Fruit fly (Drosophila melanogaster) whole organism, embryonic: ENCODE measurements around the gene CHES-1-like.

Source experiments
- Atf-2 ChIP-seq: fragments of 200-800 bp; sonication (Bioruptor generic); optimal IDR thresholded peaks from 2 replicates; lab custom pipeline; 2016; ENCODE audit warnings: missing biosample characterization, missing genetic modification characterization
- B-H2 ChIP-seq: fragments of 200-800 bp; sonication (Bioruptor generic); optimal IDR thresholded peaks from 2 replicates; lab custom pipeline; 2018; ENCODE audit warnings: missing biosample characterization, mild to moderate bottlenecking, missing genetic modification characterization
- CG10654 ChIP-seq: fragments of 200-800 bp; sonication (Bioruptor generic); optimal IDR thresholded peaks from 2 replicates; lab custom pipeline; 2016; ENCODE audit warnings: missing biosample characterization, missing genetic modification characterization
- CG13894 ChIP-seq: fragments of 200-800 bp; sonication (Bioruptor generic); optimal IDR thresholded peaks from 3 replicates; lab custom pipeline; 2018; ENCODE audit warnings: missing biosample characterization, mild to moderate bottlenecking, missing genetic modification characterization, moderate library complexity
- CG1647 ChIP-seq: fragments of 200-800 bp; sonication (Bioruptor generic); optimal IDR thresholded peaks from 3 replicates; lab custom pipeline; 2016; ENCODE audit warnings: missing biosample characterization, missing genetic modification characterization
- CG17186 ChIP-seq: fragments of 200-800 bp; sonication (Bioruptor generic); optimal IDR thresholded peaks from 3 replicates; lab custom pipeline; 2017; ENCODE audit warnings: missing biosample characterization, missing genetic modification reagents, missing genetic modification characterization
- CG17359 ChIP-seq: fragments of 200-800 bp; sonication (Bioruptor generic); optimal IDR thresholded peaks from 3 replicates; lab custom pipeline; 2018; ENCODE audit warnings: missing biosample characterization, mild to moderate bottlenecking, missing genetic modification characterization, moderate library complexity
- CG17912 ChIP-seq: fragments of 200-800 bp; sonication (Bioruptor generic); optimal IDR thresholded peaks from 2 replicates; lab custom pipeline; 2018; ENCODE audit warnings: missing biosample characterization, mild to moderate bottlenecking, missing genetic modification characterization
- CG18599 ChIP-seq: fragments of 200-800 bp; sonication (Bioruptor generic); optimal IDR thresholded peaks from 3 replicates; lab custom pipeline; 2017; ENCODE audit warnings: missing biosample characterization, missing genetic modification characterization, mild to moderate bottlenecking, moderate library complexity, missing genetic modification reagents
- CG2199 ChIP-seq: fragments of 200-800 bp; sonication (Bioruptor generic); IDR thresholded peaks from 3 replicates; pipeline ENCODE4 v1.3.6; 2022; ENCODE audit warnings: missing biosample characterization, missing genetic modification characterization
- CG3163 ChIP-seq: fragments of 200-800 bp; sonication (Bioruptor generic); optimal IDR thresholded peaks from 3 replicates; lab custom pipeline; 2016; ENCODE audit warnings: missing biosample characterization, missing genetic modification characterization
- CG34224 ChIP-seq: fragments of 200-800 bp; sonication (Bioruptor generic); IDR thresholded peaks from 3 replicates; pipeline ENCODE4 v1.3.6; 2022; ENCODE audit warnings: missing biosample characterization, missing genetic modification characterization; ENCODE audit not compliant: partially characterized antibody
- CG34422 ChIP-seq: fragments of 200-800 bp; sonication (Bioruptor generic); IDR thresholded peaks from 3 replicates; pipeline ENCODE4 v1.3.6; 2022; ENCODE audit warnings: missing biosample characterization, missing genetic modification characterization
- CG4360 ChIP-seq: fragments of 200-800 bp; sonication (Bioruptor generic); IDR thresholded peaks from 2 replicates; pipeline ENCODE4 v1.3.6; 2022; ENCODE audit warnings: missing biosample characterization, missing genetic modification characterization
- CG7963 ChIP-seq: fragments of 200-800 bp; sonication (Bioruptor generic); IDR thresholded peaks from 3 replicates; pipeline ENCODE4 v1.3.6; 2022; ENCODE audit warnings: missing biosample characterization, missing genetic modification characterization; ENCODE audit not compliant: partially characterized antibody
- CG7987 ChIP-seq: fragments of 200-800 bp; sonication (Bioruptor generic); optimal IDR thresholded peaks from 2 replicates; lab custom pipeline; 2018; ENCODE audit warnings: missing biosample characterization, mild to moderate bottlenecking, missing genetic modification characterization, moderate library complexity
- CG8290 ChIP-seq, 3 experiments: fragments of 200-800 bp; sonication (Bioruptor generic); optimal IDR thresholded peaks; 2 replicates each; lab custom pipeline; 2016 to 2019; ENCODE audit warnings: missing biosample characterization in 3 of 3, missing genetic modification characterization in 3 of 3, mild to moderate bottlenecking in 2 of 3, moderate library complexity in 1 of 3
- CG9215 ChIP-seq: fragments of 200-800 bp; sonication (Bioruptor generic); IDR thresholded peaks from 2 replicates; pipeline ENCODE4 v1.3.6; 2022; ENCODE audit warnings: missing biosample characterization, missing genetic modification characterization
- CG9727 ChIP-seq: fragments of 200-800 bp; sonication (Bioruptor generic); optimal IDR thresholded peaks from 3 replicates; lab custom pipeline; 2017; ENCODE audit warnings: missing biosample characterization, mild to moderate bottlenecking, missing genetic modification characterization
- CG9817 ChIP-seq: fragments of 200-800 bp; sonication (Bioruptor generic); optimal IDR thresholded peaks from 2 replicates; lab custom pipeline; 2018; ENCODE audit warnings: missing biosample characterization, mild to moderate bottlenecking, missing genetic modification characterization, moderate library complexity
- CG9876 ChIP-seq: fragments of 200-800 bp; sonication (Bioruptor generic); optimal IDR thresholded peaks from 2 replicates; lab custom pipeline; 2016; ENCODE audit warnings: missing biosample characterization, missing genetic modification characterization
- Camta ChIP-seq: fragments of 200-800 bp; sonication (Bioruptor generic); optimal IDR thresholded peaks from 2 replicates; lab custom pipeline; 2016; ENCODE audit warnings: missing biosample characterization, missing genetic modification characterization
- CrebB ChIP-seq: fragments of 200-800 bp; sonication (Bioruptor generic); optimal IDR thresholded peaks from 3 replicates; lab custom pipeline; 2018; ENCODE audit warnings: missing biosample characterization, mild to moderate bottlenecking, missing genetic modification characterization
- Hmx ChIP-seq: fragments of 200-800 bp; sonication (Bioruptor generic); optimal IDR thresholded peaks from 2 replicates; lab custom pipeline; 2016; ENCODE audit warnings: missing biosample characterization, missing genetic modification characterization
- Hr51 ChIP-seq, 2 experiments: fragments of 200-800 bp; sonication (Bioruptor generic); optimal IDR thresholded peaks; 2 replicates in 1 of 2; 3 replicates in 1 of 2; lab custom pipeline; 2016 to 2018; ENCODE audit warnings: missing biosample characterization in 2 of 2, missing genetic modification characterization in 2 of 2, mild to moderate bottlenecking in 1 of 2, moderate library complexity in 1 of 2
- Meics ChIP-seq: fragments of 200-800 bp; sonication (Bioruptor generic); optimal IDR thresholded peaks from 2 replicates; lab custom pipeline; 2017; ENCODE audit warnings: missing biosample characterization, mild to moderate bottlenecking, missing genetic modification characterization
- Mrtf ChIP-seq: fragments of 200-800 bp; sonication (Bioruptor generic); IDR thresholded peaks from 3 replicates; pipeline ENCODE4 v1.3.6; 2022; ENCODE audit warnings: missing biosample characterization, missing genetic modification characterization
- NC2α ChIP-seq: fragments of 200-800 bp; sonication (Bioruptor generic); optimal IDR thresholded peaks from 2 replicates; lab custom pipeline; 2016; ENCODE audit warnings: missing biosample characterization, missing genetic modification characterization
- Nf-YC ChIP-seq: fragments of 200-800 bp; optimal IDR thresholded peaks from 3 replicates; lab custom pipeline; 2019; ENCODE audit warnings: missing biosample characterization, mild to moderate bottlenecking, missing genetic modification characterization, moderate library complexity
- Sox102F ChIP-seq: fragments of 200-800 bp; sonication (Bioruptor generic); optimal IDR thresholded peaks from 2 replicates; lab custom pipeline; 2018; ENCODE audit warnings: missing biosample characterization, mild to moderate bottlenecking, missing genetic modification characterization, moderate library complexity
- TFAM ChIP-seq: fragments of 200-800 bp; sonication (Bioruptor generic); optimal IDR thresholded peaks from 2 replicates; lab custom pipeline; 2017; ENCODE audit warnings: missing biosample characterization, missing genetic modification characterization, inconsistent platforms
- ato ChIP-seq: fragments of 200-800 bp; sonication (Bioruptor generic); IDR thresholded peaks from 2 replicates; pipeline ENCODE4 v1.3.6; 2022; ENCODE audit warnings: missing biosample characterization, missing genetic modification characterization; ENCODE audit not compliant: partially characterized antibody
- bowl ChIP-seq: fragments of 200-800 bp; sonication (Bioruptor generic); IDR thresholded peaks from 2 replicates; pipeline ENCODE4 v1.3.6; 2022; ENCODE audit warnings: missing biosample characterization, missing genetic modification characterization
- bsh ChIP-seq, 2 experiments: fragments of 200-800 bp; sonication (Bioruptor generic); optimal IDR thresholded peaks; 2 replicates each; lab custom pipeline; 2017 to 2018; ENCODE audit warnings: mild to moderate bottlenecking in 2 of 2, missing biosample characterization in 2 of 2, missing genetic modification characterization in 2 of 2, moderate library complexity in 1 of 2
- cg ChIP-seq: fragments of 200-800 bp; sonication (Bioruptor generic); optimal IDR thresholded peaks from 3 replicates; lab custom pipeline; 2019; ENCODE audit warnings: missing biosample characterization, mild to moderate bottlenecking, missing genetic modification characterization, moderate library complexity
- dysf ChIP-seq: fragments of 200-800 bp; sonication (Bioruptor generic); IDR thresholded peaks from 3 replicates; pipeline ENCODE4 v1.3.6; 2022; ENCODE audit warnings: missing biosample characterization, missing genetic modification characterization
- ftz-f1 ChIP-seq: fragments of 200-800 bp; sonication (Bioruptor generic); optimal IDR thresholded peaks from 2 replicates; lab custom pipeline; 2016; ENCODE audit warnings: missing biosample characterization, missing genetic modification characterization
- inv ChIP-seq: fragments of 200-800 bp; sonication (Bioruptor generic); IDR thresholded peaks from 2 replicates; pipeline ENCODE4 v1.3.6; 2022; ENCODE audit warnings: missing biosample characterization, missing genetic modification characterization; ENCODE audit not compliant: partially characterized antibody
- jigr1 ChIP-seq: fragments of 200-800 bp; sonication (Bioruptor generic); IDR thresholded peaks from 3 replicates; pipeline ENCODE4 v1.3.6; 2022; ENCODE audit warnings: missing biosample characterization, missing genetic modification characterization
- knrl ChIP-seq: fragments of 200-800 bp; sonication (Bioruptor generic); IDR thresholded peaks from 3 replicates; pipeline ENCODE4 v1.3.6; 2022; ENCODE audit warnings: missing biosample characterization, missing genetic modification characterization; ENCODE audit not compliant: partially characterized antibody
- luna ChIP-seq: fragments of 200-800 bp; sonication (Bioruptor generic); optimal IDR thresholded peaks from 2 replicates; lab custom pipeline; 2016; ENCODE audit warnings: missing biosample characterization, missing genetic modification characterization
- nau ChIP-seq: fragments of 200-800 bp; sonication (Bioruptor generic); optimal IDR thresholded peaks from 3 replicates; lab custom pipeline; 2017; ENCODE audit warnings: missing biosample characterization, mild to moderate bottlenecking, missing genetic modification characterization, missing genetic modification reagents
- pho ChIP-seq: fragments of 200-800 bp; sonication (Bioruptor generic); optimal IDR thresholded peaks from 2 replicates; lab custom pipeline; 2016; ENCODE audit warnings: missing biosample characterization, missing genetic modification characterization
- phol ChIP-seq: fragments of 200-800 bp; sonication (Bioruptor generic); optimal IDR thresholded peaks from 3 replicates; lab custom pipeline; 2018; ENCODE audit warnings: missing biosample characterization, mild to moderate bottlenecking, missing genetic modification characterization, moderate library complexity
- salm ChIP-seq: fragments of 200-800 bp; sonication (Bioruptor generic); optimal IDR thresholded peaks from 2 replicates; lab custom pipeline; 2018; ENCODE audit warnings: missing biosample characterization, mild to moderate bottlenecking, missing genetic modification characterization
- sim ChIP-seq: fragments of 200-800 bp; sonication (Bioruptor generic); IDR thresholded peaks from 2 replicates; pipeline ENCODE4 v1.3.6; 2022; ENCODE audit warnings: missing biosample characterization, missing genetic modification characterization
- slou ChIP-seq: fragments of 200-800 bp; sonication (Bioruptor generic); optimal IDR thresholded peaks from 3 replicates; lab custom pipeline; 2016; ENCODE audit warnings: missing biosample characterization, missing genetic modification characterization
- tin ChIP-seq: fragments of 200-800 bp; sonication (Bioruptor generic); optimal IDR thresholded peaks from 3 replicates; lab custom pipeline; 2016; ENCODE audit warnings: missing biosample characterization, missing genetic modification characterization

The CHES-1-like gene

dm6 chrX:7692740-7693064, 16.5 kb downstream of the CHES-1-like start (continued):
- TF ChIP-seq Hmx (GFP tag; lab: Kevin White, UChicago) = no peak
- peak in 1 of 2 experiments; percentile 80 for TF ChIP-seq bsh (GFP tag; optimal IDR thresholded peaks at IDR 0.05; lab: Kevin White, UChicago)
- TF ChIP-seq CG9876 (GFP tag; lab: Kevin White, UChicago) = no peak
- peak; percentile 83 for TF ChIP-seq CG34422 (GFP tag; lab: Robert Waterston, UW)
- TF ChIP-seq luna = peak; percentile 29
- TF ChIP-seq pho = peak; percentile 50
- peak; percentile 41 for TF ChIP-seq CG9817 (tag; lab: Kevin White, UChicago)
- TF ChIP-seq ato (GFP tag; lab: Robert Waterston, UW) = no peak
- TF ChIP-seq CG1647 (GFP tag; lab: Kevin White, UChicago) = peak; percentile 10
- TF ChIP-seq Sox102F = peak; percentile 78
- TF ChIP-seq CG13894 (tag; lab: Kevin White, UChicago) = peak; percentile 68
- TF ChIP-seq TFAM (GFP tag; lab: Kevin White, UChicago) = no peak
- TF ChIP-seq CG17186 (GFP tag; lab: Kevin White, UChicago) = peak; percentile 1
- TF ChIP-seq slou (GFP tag; lab: Kevin White, UChicago) = peak; percentile 43
- peak; percentile 65 for TF ChIP-seq CG9215 (GFP tag; lab: Robert Waterston, UW)
- 0 out of 3 replicates have a peak, but pooled peaks have one; percentile 21 for TF ChIP-seq CG34224 (GFP tag; lab: Robert Waterston, UW)
- TF ChIP-seq NC2α (GFP tag; lab: Kevin White, UChicago) = no peak
- peak; percentile 19 for TF ChIP-seq salm
- peak; percentile 55 for TF ChIP-seq phol
- TF ChIP-seq Nf-YC = no peak
- no peak for TF ChIP-seq CG7963 (GFP tag; lab: Robert Waterston, UW)
- TF ChIP-seq CG9727 = peak; percentile 39
- TF ChIP-seq jigr1 (GFP tag; lab: Robert Waterston, UW) = no peak
- TF ChIP-seq tin (GFP tag; lab: Kevin White, UChicago) = peak; percentile 44

DNA sequence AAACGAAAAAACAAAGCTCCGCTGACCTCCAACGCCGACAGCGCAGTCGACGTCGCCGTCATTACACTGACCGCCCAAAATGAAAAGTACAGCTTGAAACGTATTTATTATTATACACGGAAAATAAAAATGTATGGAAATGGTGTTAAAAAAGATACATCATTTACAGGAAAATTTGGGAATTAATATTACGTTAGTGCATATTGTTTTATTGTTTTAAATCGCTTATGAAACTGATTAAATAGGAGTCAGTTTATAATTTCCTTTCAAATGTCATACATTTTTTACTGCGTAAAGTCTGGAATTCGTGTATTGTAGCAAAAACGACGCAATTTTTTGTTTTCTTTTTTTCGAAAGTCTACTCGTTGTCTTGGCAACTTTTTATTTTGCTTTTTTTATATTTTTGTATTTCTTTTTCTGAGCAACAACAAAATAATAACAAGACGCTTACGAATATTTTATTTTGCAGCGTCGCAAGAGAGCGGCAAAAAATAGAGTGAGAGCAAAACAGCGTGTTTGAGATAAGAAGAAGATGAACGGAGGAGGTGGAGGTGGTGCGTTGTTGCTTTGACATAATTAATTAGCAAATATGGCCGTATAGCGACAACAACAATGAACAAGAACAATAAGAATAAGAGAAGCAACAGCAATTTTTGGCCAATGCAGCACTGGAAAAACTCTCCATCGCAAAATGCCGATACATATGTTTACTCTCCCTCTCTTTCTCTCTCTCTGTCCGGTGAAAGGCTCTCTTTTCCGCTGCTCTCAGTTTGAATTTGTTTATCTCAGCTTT, 17.0 kb downstream of the CHES-1-like start:
- TF ChIP-seq B-H2 (GFP tag; lab: Kevin White, UChicago) (peak; percentile 0), ftz-f1 (GFP tag; lab: Kevin White, UChicago) (peak; percentile 24), Meics (peak; percentile 88), CG8290 (GFP tag; optimal IDR thresholded peaks at IDR 0.05; lab: Kevin White, UChicago) (no peak), CG8290 (tag; optimal IDR thresholded peaks at IDR 0.05; lab: Kevin White, UChicago) (peak in 1 of 2 experiments; percentile 51), CG7987 (GFP tag; lab: Kevin White, UChicago) (no peak), Sox102F (peak; percentile 79), CG10654 (peak; percentile 39), Atf-2 (GFP tag; lab: Kevin White, UChicago) (peak; percentile 72), CG2199 (GFP tag; lab: Robert Waterston, UW) (no peak), CG17912 (no peak), dysf (peak; percentile 81), luna (peak; percentile 41), cg (GFP tag; lab: Kevin White, UChicago) (peak; percentile 5), CG4360 (peak; percentile 35; the same call in 1 of the 2 replicates), nau (GFP tag; lab: Kevin White, UChicago) (peak; percentile 52), inv (GFP tag; lab: Robert Waterston, UW) (no peak), Mrtf (GFP tag; lab: Robert Waterston, UW) (peak; percentile 46; the same call in 1 of the 3 replicates), Camta (GFP tag; lab: Kevin White, UChicago) (peak; percentile 30), knrl (GFP tag; lab: Robert Waterston, UW) (no peak), CG3163 (no peak), CG17359 (tag; lab: Kevin White, UChicago) (peak; percentile 80), bowl (GFP tag; lab: Robert Waterston, UW) (no peak), CG18599 (peak; percentile 82), sim (no peak), Hr51 (GFP tag; optimal IDR thresholded peaks at IDR 0.05; lab: Kevin White, UChicago) (peak; percentile 51 to 84), CrebB (tag; lab: Kevin White, UChicago) (peak; percentile 55)
